Fruit fly (Drosophila melanogaster) whole organism, wandering third instar larva: Measurements from ENCODE around the gene Vps8.

ENCODE experiments used
- GATAd ChIP-seq: sonication (Bioruptor generic); optimal IDR thresholded peaks from 2 replicates; lab custom pipeline; 2016; ENCODE audit warnings: missing biosample characterization, missing genetic modification characterization
- HLH106 ChIP-seq: fragments of 200-800 bp; optimal IDR thresholded peaks from 3 replicates; lab custom pipeline; 2019; ENCODE audit warnings: missing biosample characterization, mild to moderate bottlenecking, missing genetic modification characterization, moderate library complexity
- Hnf4 ChIP-seq: fragments of 200-800 bp; sonication (Bioruptor generic); optimal IDR thresholded peaks from 2 replicates; lab custom pipeline; 2016; ENCODE audit warnings: missing biosample characterization, mild to moderate bottlenecking, missing genetic modification characterization
- br ChIP-seq: fragments of 200-800 bp; sonication (Bioruptor generic); optimal IDR thresholded peaks from 2 replicates; lab custom pipeline; 2016; ENCODE audit warnings: missing biosample characterization, missing genetic modification characterization
- dl ChIP-seq, 2 experiments: fragments of 175-275, 200-275 bp in 1 of 2; fragments of 200-275 bp in 1 of 2; sonication (Bioruptor generic); optimal IDR thresholded peaks; lab custom pipeline; 2018; ENCODE audit warnings: mild to moderate bottlenecking in 2 of 2, missing biosample characterization in 2 of 2, missing genetic modification characterization in 2 of 2, moderate library complexity in 2 of 2; ENCODE audit not compliant: partially characterized antibody in 2 of 2, insufficient read depth in 1 of 2
- dmrt93B ChIP-seq: fragments of 200-800 bp; sonication (Bioruptor generic); optimal IDR thresholded peaks from 2 replicates; lab custom pipeline; 2018; ENCODE audit warnings: missing biosample characterization, mild to moderate bottlenecking, missing genetic modification characterization
- jim ChIP-seq: fragments of 175-275, 200-325 bp; sonication (Bioruptor generic); optimal IDR thresholded peaks from 2 replicates; lab custom pipeline; 2016; ENCODE audit warnings: missing biosample characterization, mild to moderate bottlenecking, missing genetic modification characterization
- pan ChIP-seq: fragments of >200 bp; optimal IDR thresholded peaks from 2 replicates; lab custom pipeline; 2017
- psq ChIP-seq: fragments of 200-800 bp; sonication (Bioruptor generic); optimal IDR thresholded peaks from 3 replicates; lab custom pipeline; 2017; ENCODE audit warnings: missing biosample characterization, mild to moderate bottlenecking, missing genetic modification characterization, moderate library complexity
- tai ChIP-seq: sonication (Bioruptor generic); optimal IDR thresholded peaks from 2 replicates; lab custom pipeline; 2016; ENCODE audit warnings: missing biosample characterization, missing genetic modification characterization
- usp ChIP-seq: fragments of >200 bp; optimal IDR thresholded peaks from 2 replicates; lab custom pipeline; 2017; ENCODE audit warnings: missing biosample characterization, missing genetic modification characterization

dm6 chr3L:6488405-6488804, 6.7 kb downstream of the Vps8 start, which contains the start of the genes CG10147 and Bulli:
- peak; percentile 96 for TF ChIP-seq Hnf4
- no peak for TF ChIP-seq pan (lab: Kevin White, UChicago)
- peak; percentile 97 for TF ChIP-seq dmrt93B (GFP tag; lab: Kevin White, UChicago)
- TF ChIP-seq usp (GFP tag; lab: Kevin White, UChicago): no peak
- peak; percentile 95 for TF ChIP-seq psq (GFP tag; lab: Kevin White, UChicago)
- TF ChIP-seq br (GFP tag; lab: Kevin White, UChicago): peak; percentile 93
- peak; percentile 98 for TF ChIP-seq HLH106 (tag; lab: Kevin White, UChicago)
- no peak for TF ChIP-seq tai (GFP tag; lab: Kevin White, UChicago)
- peak; percentile 93 for TF ChIP-seq GATAd (GFP tag; lab: Kevin White, UChicago)
- peak; percentile 67 for TF ChIP-seq jim (GFP tag; lab: Kevin White, UChicago)
- TF ChIP-seq dl (GFP tag; optimal IDR thresholded peaks at IDR 0.05; lab: Kevin White, UChicago; ENCODE audit: insufficient read depth in 1 of 2, partially characterized antibody in 2 of 2): no peak
